Fruit fly (Drosophila melanogaster): ENCODE results near the gene Sgt.

DNA sequence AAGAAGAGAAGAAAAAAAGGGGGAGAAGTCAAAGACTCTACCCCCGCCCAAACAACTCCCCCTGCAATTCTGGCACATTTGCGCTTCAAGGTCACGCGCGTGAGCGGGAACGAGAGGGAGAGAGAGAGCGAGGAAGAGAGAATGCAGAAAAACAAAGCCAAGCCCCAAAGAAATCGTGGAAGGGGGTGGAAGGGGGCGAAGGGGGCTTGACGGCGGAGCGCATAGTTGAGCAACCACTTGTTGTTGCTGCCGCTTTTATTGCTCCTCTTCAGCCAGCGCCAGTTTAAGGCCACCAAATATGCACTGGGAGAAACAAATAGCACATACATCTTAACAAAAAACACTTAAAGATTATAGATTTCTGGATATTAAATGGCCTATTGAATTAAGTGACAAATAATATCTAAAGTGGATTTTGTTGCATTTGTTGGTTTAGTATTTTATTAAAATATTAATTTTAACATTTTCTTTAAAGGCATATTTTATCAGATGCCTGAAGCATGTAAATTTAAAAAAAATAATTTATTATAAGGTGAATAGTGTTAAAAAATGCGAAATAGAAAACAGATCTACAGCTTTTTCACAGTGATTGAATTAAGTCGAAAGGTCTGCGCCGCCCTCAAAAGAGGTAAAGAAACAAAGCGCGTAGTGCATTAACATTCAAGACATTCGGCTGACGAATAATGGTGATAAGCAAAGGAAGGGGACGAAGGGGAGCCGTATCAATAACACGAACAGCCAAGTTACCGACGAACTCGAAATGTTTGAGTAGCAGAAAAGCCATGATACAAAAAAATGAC, 41.4 kb upstream of the Sgt start:
- TF ChIP-seq usp (GFP tag; optimal IDR thresholded peaks at IDR 0.05) (no peak), pan (optimal IDR thresholded peaks at IDR 0.05) (no peak)

Measured in whole organism.